Worm (Caenorhabditis elegans): Measurements from ENCODE around the gene F23D12.4.

DNA sequence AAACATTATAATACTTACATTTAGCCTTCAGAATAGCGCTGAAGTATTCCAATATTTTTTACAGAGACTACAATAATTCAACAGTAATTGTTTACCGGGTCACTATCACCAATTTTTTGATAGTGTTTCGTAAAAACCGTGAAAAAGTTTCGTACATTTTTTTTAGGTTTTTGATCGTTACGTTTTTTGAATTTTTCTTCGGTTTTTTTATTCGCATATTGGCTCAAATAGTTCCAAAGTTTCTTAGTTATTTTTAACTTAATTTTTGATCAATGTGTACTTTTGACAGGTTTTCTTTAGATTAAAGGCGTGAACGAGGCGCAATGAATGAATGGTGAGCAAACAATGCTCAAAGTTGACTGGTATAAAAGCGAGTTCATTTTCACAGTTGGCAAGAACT is 21.7 kb upstream of the F23D12.4 start, which contains the start of gene fipr-3:
- TF ChIP-seq aha-1 (tag) (no peak), unc-39 (tag; optimal IDR thresholded peaks at IDR 0.05) (no peak), nhr-11 (tag; optimal IDR thresholded peaks at IDR 0.05) (no peak), egl-43 (GFP tag; IDR thresholded peaks at IDR 0.05) (no peak), jun-1 (tag; optimal IDR thresholded peaks at IDR 0.05) (no peak), T26A8.4 (GFP tag; IDR thresholded peaks at IDR 0.05) (no peak), snpc-4 (tag; optimal IDR thresholded peaks at IDR 0.05) (no peak), lin-39 (tag; optimal IDR thresholded peaks at IDR 0.05) (no peak), pha-4 (GFP tag; IDR thresholded peaks at IDR 0.05) (no peak), pha-4 (tag; optimal IDR thresholded peaks at IDR 0.05) (no peak), tra-1 (GFP tag; IDR thresholded peaks at IDR 0.05) (no peak), arid-1 (GFP tag; conservative IDR thresholded peaks at IDR 0.05) (no peak), ZK546.5 (tag; optimal IDR thresholded peaks at IDR 0.05) (no peak), ceh-62 (tag; optimal IDR thresholded peaks at IDR 0.05) (no peak)

Data from whole organism, L4 larva.